Fruit fly (Drosophila melanogaster): ENCODE results near the gene Rac1.

Gene Rac1

DNA sequence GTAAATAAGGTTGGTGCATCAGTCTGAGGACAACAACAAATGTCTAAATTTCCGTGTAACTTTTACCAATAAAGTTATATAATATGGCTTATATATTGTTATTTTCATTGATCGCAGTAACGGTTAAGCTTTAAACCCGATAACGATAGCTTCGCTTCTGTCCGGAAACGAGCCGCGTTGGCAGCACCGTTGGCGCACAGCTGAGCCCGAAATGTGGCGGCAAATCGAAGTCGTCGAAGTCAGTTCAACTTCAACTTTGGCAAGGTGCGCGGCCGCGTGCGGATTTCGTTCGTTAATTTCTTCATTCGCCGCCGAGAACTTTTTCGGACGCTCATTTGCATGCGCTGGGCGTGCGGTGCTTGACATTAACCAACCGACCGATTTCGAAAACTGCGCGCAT is 15.8 kb upstream of the Rac1 start, which contains the start of gene Myo61F (continued):
- TF ChIP-seq sisA (GFP tag; IDR thresholded peaks at IDR 0.05) (no peak), CG34224 (GFP tag; IDR thresholded peaks at IDR 0.05; ENCODE audit: partially characterized antibody) (peak; percentile 61; the same call in 1 of the 3 replicates), Ets65A (GFP tag) (no peak), shn (GFP tag; optimal IDR thresholded peaks at IDR 0.05) (no peak), ro (GFP tag; IDR thresholded peaks at IDR 0.05) (no peak), dpn (GFP tag; optimal IDR thresholded peaks at IDR 0.05) (no peak), maf-S (GFP tag; optimal IDR thresholded peaks at IDR 0.05) (no peak), HLH4C (GFP tag; IDR thresholded peaks at IDR 0.05; ENCODE audit: partially characterized antibody) (peak; percentile 75), CG33213 (GFP tag; optimal IDR thresholded peaks at IDR 0.05) (no peak), Med (GFP tag) (peak; percentile 67), dimm (GFP tag; IDR thresholded peaks at IDR 0.05) (no peak), crol (GFP tag; IDR thresholded peaks at IDR 0.05) (no peak), CG33557 (GFP tag; optimal IDR thresholded peaks at IDR 0.05) (no peak), zen2 (GFP tag; IDR thresholded peaks at IDR 0.05; ENCODE audit: partially characterized antibody) (0 out of 3 replicates have a peak, but pooled peaks have one; percentile 7), CG34376 (GFP tag; optimal IDR thresholded peaks at IDR 0.05) (no peak), D19A (tag; optimal IDR thresholded peaks at IDR 0.05) (no peak), CG17186 (GFP tag; optimal IDR thresholded peaks at IDR 0.05) (peak; percentile 72), odd (GFP tag; optimal IDR thresholded peaks at IDR 0.05) (no peak), CG7987 (GFP tag; optimal IDR thresholded peaks at IDR 0.05) (peak; percentile 20), tx (GFP tag; optimal IDR thresholded peaks at IDR 0.05) (no peak), CG1832 (GFP tag; optimal IDR thresholded peaks at IDR 0.05) (no peak), Max (GFP tag; optimal IDR thresholded peaks at IDR 0.05) (no peak), nerfin-1 (tag; optimal IDR thresholded peaks at IDR 0.05) (no peak), CG11696 (GFP tag; IDR thresholded peaks at IDR 0.05) (no peak), crp (GFP tag; optimal IDR thresholded peaks at IDR 0.05) (peak in 1 of 2 experiments; percentile 89), CG12942 (GFP tag; optimal IDR thresholded peaks at IDR 0.05) (no peak), CG5180 (GFP tag; optimal IDR thresholded peaks at IDR 0.05) (no peak), chm (GFP tag; IDR thresholded peaks at IDR 0.05) (no peak), CG11723 (GFP tag; optimal IDR thresholded peaks at IDR 0.05) (no peak), CG13775 (GFP tag; optimal IDR thresholded peaks at IDR 0.05) (no peak), nau (GFP tag; optimal IDR thresholded peaks at IDR 0.05) (no peak), vvl (GFP tag; IDR thresholded peaks at IDR 0.05) (peak; percentile 74), hb (GFP tag; IDR thresholded peaks at IDR 0.05; ENCODE audit: partially characterized antibody) (no peak), trem (tag; optimal IDR thresholded peaks at IDR 0.05) (peak; percentile 98), CG7928 (GFP tag; optimal IDR thresholded peaks at IDR 0.05) (peak; percentile 45), CG4282 (GFP tag; optimal IDR thresholded peaks at IDR 0.05) (no peak), slbo (GFP tag; IDR thresholded peaks at IDR 0.05) (no peak), Scr (GFP tag; IDR thresholded peaks at IDR 0.05; ENCODE audit: partially characterized antibody) (peak; percentile 54), row (GFP tag; IDR thresholded peaks at IDR 0.05) (peak; percentile 16; the same call in 1 of the 3 replicates), Opbp (GFP tag; IDR thresholded peaks at IDR 0.05; ENCODE audit: partially characterized antibody) (0 out of 3 replicates have a peak, but pooled peaks have one; percentile 34), tap (tag; optimal IDR thresholded peaks at IDR 0.05) (no peak), Dp (GFP tag; optimal IDR thresholded peaks at IDR 0.05) (peak; percentile 86), NFAT (GFP tag; IDR thresholded peaks at IDR 0.05) (no peak), repo (GFP tag; optimal IDR thresholded peaks at IDR 0.05) (no peak), Atf-2 (GFP tag; optimal IDR thresholded peaks at IDR 0.05) (no peak), Hr78 (GFP tag; optimal IDR thresholded peaks at IDR 0.05) (peak in 1 of 2 experiments; percentile 38), scrt (GFP tag; optimal IDR thresholded peaks at IDR 0.05) (no peak), H15 (GFP tag; IDR thresholded peaks at IDR 0.05) (no peak), ewg (GFP tag; optimal IDR thresholded peaks at IDR 0.05) (no peak), Eip74EF (GFP tag; optimal IDR thresholded peaks at IDR 0.05) (no peak)

Data from whole organism, embryonic.